Worm (Caenorhabditis elegans) whole organism, L3 larva: ENCODE measurements around the gene cyh-1.

Experiments
- ZK546.5 ChIP-seq: sonication (generic microtip); optimal IDR thresholded peaks from 2 replicates; lab custom pipeline; 2017; ENCODE audit warnings: missing biosample characterization, missing genetic modification characterization
- aly-2 ChIP-seq: fragments of 150-350 bp; optimal IDR thresholded peaks from 2 replicates; lab custom pipeline; 2014; ENCODE audit warnings: missing biosample characterization, missing genetic modification characterization
- ama-1 ChIP-seq: fragments of 150-350 bp; optimal IDR thresholded peaks from 2 replicates; lab custom pipeline; 2018
- ceh-16 ChIP-seq: sonication (generic microtip); optimal IDR thresholded peaks from 2 replicates; lab custom pipeline; 2017; ENCODE audit warnings: missing biosample characterization, missing genetic modification characterization
- ceh-28 ChIP-seq: fragments of 150-350 bp; optimal IDR thresholded peaks from 2 replicates; lab custom pipeline; 2014; ENCODE audit warnings: missing biosample characterization, missing genetic modification reagents, missing genetic modification characterization
- ceh-82 ChIP-seq: fragments of 150-350 bp; optimal IDR thresholded peaks from 2 replicates; lab custom pipeline; 2014; ENCODE audit warnings: missing biosample characterization, missing genetic modification characterization
- ceh-9 ChIP-seq: sonication (generic microtip); optimal IDR thresholded peaks from 2 replicates; lab custom pipeline; 2018; ENCODE audit warnings: missing biosample characterization, missing genetic modification characterization
- daf-12 ChIP-seq: fragments of 150-350 bp; optimal IDR thresholded peaks from 2 replicates; lab custom pipeline; 2014; ENCODE audit warnings: missing biosample characterization, missing genetic modification reagents, missing genetic modification characterization
- egl-5 ChIP-seq: fragments of 150-350 bp; optimal IDR thresholded peaks from 2 replicates; lab custom pipeline; 2017; ENCODE audit warnings: missing biosample characterization, missing genetic modification reagents, missing genetic modification characterization, inconsistent platforms
- eor-1 ChIP-seq, 2 experiments: fragments of 150-350 bp; optimal IDR thresholded peaks; 2 replicates each; lab custom pipeline; 2014 to 2018; ENCODE audit warnings: missing biosample characterization in 2 of 2, missing genetic modification characterization in 2 of 2
- fkh-10 ChIP-seq: sonication (generic microtip); optimal IDR thresholded peaks from 2 replicates; lab custom pipeline; 2017; ENCODE audit warnings: missing biosample characterization, missing genetic modification reagents, missing genetic modification characterization
- fkh-2 ChIP-seq: fragments of 150-350 bp; optimal IDR thresholded peaks from 2 replicates; lab custom pipeline; 2014; ENCODE audit warnings: missing biosample characterization, missing genetic modification reagents, missing genetic modification characterization
- fos-1 ChIP-seq: fragments of 150-350 bp; optimal IDR thresholded peaks from 2 replicates; lab custom pipeline; 2014; ENCODE audit warnings: missing biosample characterization, missing genetic modification characterization
- lin-39 ChIP-seq: fragments of 150-350 bp; optimal IDR thresholded peaks from 2 replicates; lab custom pipeline; 2018; ENCODE audit warnings: missing biosample characterization, missing genetic modification reagents, missing genetic modification characterization
- mdl-1 ChIP-seq: fragments of 150-350 bp; optimal IDR thresholded peaks from 2 replicates; lab custom pipeline; 2014; ENCODE audit warnings: missing biosample characterization, missing genetic modification characterization
- mml-1 ChIP-seq: fragments of 150-350 bp; sonication (generic microtip); optimal IDR thresholded peaks from 3 replicates; lab custom pipeline; 2014; ENCODE audit warnings: missing biosample characterization, missing genetic modification characterization
- nhr-11 ChIP-seq: fragments of 150-350 bp; optimal IDR thresholded peaks from 2 replicates; lab custom pipeline; 2014; ENCODE audit warnings: missing biosample characterization, missing genetic modification characterization
- nhr-12 ChIP-seq: fragments of 150-350 bp; optimal IDR thresholded peaks from 2 replicates; lab custom pipeline; 2014; ENCODE audit warnings: missing biosample characterization, missing genetic modification characterization
- nhr-237 ChIP-seq: fragments of 150-350 bp; optimal IDR thresholded peaks from 2 replicates; lab custom pipeline; 2014; ENCODE audit warnings: missing biosample characterization, missing genetic modification characterization
- nhr-43 ChIP-seq: sonication (generic microtip); optimal IDR thresholded peaks from 2 replicates; lab custom pipeline; 2016; ENCODE audit warnings: mild to moderate bottlenecking, missing genetic modification characterization, missing compliant biosample characterization; ENCODE audit not compliant: poor library complexity, severe bottlenecking
- nhr-67 ChIP-seq: fragments of 150-350 bp; optimal IDR thresholded peaks from 2 replicates; lab custom pipeline; 2014; ENCODE audit warnings: missing biosample characterization, missing genetic modification characterization
- nhr-76 ChIP-seq: fragments of 150-350 bp; sonication (generic microtip); optimal IDR thresholded peaks from 5 replicates; lab custom pipeline; 2014; ENCODE audit warnings: missing biosample characterization, missing genetic modification characterization
- nhr-77 ChIP-seq: fragments of 150-350 bp; optimal IDR thresholded peaks from 2 replicates; lab custom pipeline; 2014; ENCODE audit warnings: missing biosample characterization, missing genetic modification characterization
- pha-4 ChIP-seq: fragments of 150-350 bp; optimal IDR thresholded peaks from 2 replicates; lab custom pipeline; 2014; ENCODE audit warnings: missing biosample characterization, missing genetic modification reagents, missing genetic modification characterization
- pqm-1 ChIP-seq: fragments of 150-350 bp; optimal IDR thresholded peaks from 2 replicates; lab custom pipeline; 2017; ENCODE audit warnings: missing biosample characterization, missing genetic modification characterization, inconsistent platforms
- sea-2 ChIP-seq: fragments of 150-350 bp; sonication (generic microtip); optimal IDR thresholded peaks from 4 replicates; lab custom pipeline; 2014; ENCODE audit warnings: missing biosample characterization, missing genetic modification reagents, missing genetic modification characterization
- skn-1 ChIP-seq: fragments of 150-350 bp; optimal IDR thresholded peaks from 2 replicates; lab custom pipeline; 2014; ENCODE audit warnings: missing biosample characterization, missing genetic modification characterization
- snpc-4 ChIP-seq: fragments of 150-350 bp; optimal IDR thresholded peaks from 2 replicates; lab custom pipeline; 2014; ENCODE audit warnings: missing biosample characterization, missing genetic modification characterization
- unc-62 ChIP-seq: fragments of 150-350 bp; sonication (generic microtip); optimal IDR thresholded peaks from 4 replicates; lab custom pipeline; 2014; ENCODE audit warnings: missing biosample characterization, missing genetic modification reagents, missing genetic modification characterization
- zag-1 ChIP-seq: fragments of 150-350 bp; optimal IDR thresholded peaks from 2 replicates; lab custom pipeline; 2014; ENCODE audit warnings: missing biosample characterization, missing genetic modification characterization
- ztf-11 ChIP-seq: fragments of 150-350 bp; optimal IDR thresholded peaks from 2 replicates; lab custom pipeline; 2014; ENCODE audit warnings: missing biosample characterization, missing genetic modification characterization

cyh-1 gene

ce11 chrII:3504717-3505116 is at the start of gene cyh-1:
TSS of gene cyh-1 (plus strand) at chrII:3505017.
- no peak for TF ChIP-seq aly-2 (tag; lab: Kevin White, UChicago)
- no peak for TF ChIP-seq pha-4 (tag; lab: Kevin White, UChicago)
- TF ChIP-seq ama-1 (lab: Kevin White, UChicago): no peak
- no peak for TF ChIP-seq nhr-77 (tag; lab: Kevin White, UChicago)

DNA sequence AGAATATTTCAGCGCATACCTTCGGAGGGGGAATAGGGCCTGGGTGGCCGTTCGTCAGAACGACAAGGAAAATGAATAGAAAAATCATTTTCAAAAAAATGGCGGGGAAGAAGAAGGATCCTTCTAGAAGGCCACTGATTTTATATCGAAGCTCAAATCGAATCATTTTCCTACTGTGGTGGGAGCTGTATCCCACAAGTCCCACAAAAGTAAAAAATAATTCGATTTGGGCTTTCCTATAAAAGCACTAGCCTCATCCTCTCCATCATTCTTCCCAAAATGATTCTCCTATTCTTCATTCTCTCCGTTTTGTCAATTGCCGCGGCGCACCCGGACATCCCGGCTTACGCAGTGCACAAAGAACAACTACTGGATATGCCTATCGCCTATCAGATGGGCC is 46.6 kb upstream of the cyh-1 start, which contains the start of the genes C16C8.26 and C16C8.19:
Gene C16C8.26, minus strand, starts transcription at position 101 of the 400 bp plus-strand sequence.
Gene C16C8.19, plus strand, starts transcription at position 279 of the 400 bp plus-strand sequence.
- TF ChIP-seq egl-5: no peak
- TF ChIP-seq ceh-82 (tag; lab: Kevin White, UChicago): no peak
- TF ChIP-seq, all 47 proteins: peak for 0

DNA sequence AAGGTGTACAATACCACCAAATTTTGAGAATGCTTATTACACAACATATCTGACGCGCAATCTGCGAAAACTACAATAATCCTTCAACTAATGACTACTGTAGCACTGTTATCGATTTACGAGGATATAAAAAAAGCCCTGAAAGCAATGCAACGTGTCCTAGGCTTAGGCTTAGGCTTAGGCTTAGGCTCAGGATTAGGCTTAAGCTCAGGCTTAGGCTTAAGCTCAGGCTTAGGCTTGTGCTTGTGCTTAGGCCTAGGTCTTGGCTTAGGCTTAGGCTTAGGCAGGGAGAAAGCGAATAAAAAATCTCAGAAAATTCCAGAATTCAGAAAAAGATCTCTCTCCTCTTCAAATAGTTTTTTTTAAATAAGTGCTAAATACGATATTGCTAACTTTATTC is 45.6 kb upstream of the cyh-1 start:
- no peak for TF ChIP-seq ama-1 (lab: Kevin White, UChicago)
- no peak for TF ChIP-seq unc-62 (GFP tag; lab: Kevin White, UChicago)
- no peak for TF ChIP-seq skn-1 (tag; lab: Kevin White, UChicago)
- TF ChIP-seq mml-1 (tag; lab: Kevin White, UChicago): no peak
- TF ChIP-seq ceh-82 (tag; lab: Kevin White, UChicago): no peak
- TF ChIP-seq ceh-9 (tag; lab: Kevin White, UChicago): no peak
- no peak for TF ChIP-seq nhr-237 (tag; lab: Kevin White, UChicago)
- TF ChIP-seq nhr-12: no peak
- TF ChIP-seq ceh-28 (tag; lab: Kevin White, UChicago): no peak
- TF ChIP-seq fkh-2: no peak
- no peak for TF ChIP-seq fkh-10 (GFP tag; lab: Kevin White, UChicago)
- TF ChIP-seq egl-5: no peak
- no peak for TF ChIP-seq pha-4 (tag; lab: Kevin White, UChicago)
- TF ChIP-seq nhr-67 (tag; lab: Kevin White, UChicago): no peak
- TF ChIP-seq ZK546.5 (tag; lab: Kevin White, UChicago): no peak

DNA sequence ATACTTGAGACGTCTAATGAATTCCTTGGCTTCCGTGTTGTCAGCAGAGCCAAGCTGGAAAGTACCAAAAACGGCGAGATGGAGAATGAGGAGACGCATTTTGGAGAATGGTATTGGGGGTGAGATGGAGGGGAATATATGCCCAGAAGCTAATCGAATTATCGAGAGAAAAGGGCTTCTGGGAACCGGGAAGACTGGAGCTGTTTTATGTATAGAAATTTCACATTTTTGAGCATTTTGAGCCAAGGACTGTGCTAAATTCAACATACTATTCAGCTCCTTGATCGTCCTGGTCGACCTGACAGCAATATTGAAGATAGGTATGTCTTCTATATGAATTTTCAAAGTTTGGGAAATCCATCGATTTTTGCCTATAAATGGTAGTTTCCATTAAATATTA is 44.8 kb upstream of the cyh-1 start, which contains the start of gene C16C8.7:
Gene C16C8.7, minus strand, starts transcription at position 101 of the 400 bp plus-strand sequence.
- TF ChIP-seq mdl-1 (tag; lab: Kevin White, UChicago) (no peak), fkh-2 (no peak), lin-39 (tag; lab: Kevin White, UChicago) (no peak), nhr-76 (no peak), aly-2 (tag; lab: Kevin White, UChicago) (no peak), nhr-43 (no peak), sea-2 (GFP tag; lab: Kevin White, UChicago) (no peak), daf-12 (tag; lab: Kevin White, UChicago) (no peak), ztf-11 (tag; lab: Kevin White, UChicago) (no peak), nhr-77 (tag; lab: Kevin White, UChicago) (no peak), egl-5 (no peak), nhr-11 (tag; lab: Kevin White, UChicago) (no peak), zag-1 (tag; lab: Kevin White, UChicago) (no peak), ceh-9 (tag; lab: Kevin White, UChicago) (no peak), pqm-1 (tag; lab: Kevin White, UChicago) (no peak), skn-1 (tag; lab: Kevin White, UChicago) (no peak), snpc-4 (tag; lab: Kevin White, UChicago) (no peak), ceh-16 (tag; lab: Kevin White, UChicago) (no peak), eor-1 (tag; optimal IDR thresholded peaks at IDR 0.05; lab: Kevin White, UChicago) (no peak)

ce11 chrII:3461586-3461985 is 43.2 kb upstream of the cyh-1 start, which contains the start of gene C16C8.8:
TSS of gene C16C8.8 (minus strand) at chrII:3461686.
- TF ChIP-seq nhr-12: no peak
- no peak for TF ChIP-seq fos-1 (tag; lab: Kevin White, UChicago)
- no peak for TF ChIP-seq nhr-76
- no peak for TF ChIP-seq unc-62 (GFP tag; lab: Kevin White, UChicago)

ce11 chrII:3463097-3463496 is 41.7 kb upstream of the cyh-1 start, which contains the start of gene C16C8.9:
TSS of gene C16C8.9 (minus strand) at chrII:3463197.
- no peak for TF ChIP-seq nhr-67 (tag; lab: Kevin White, UChicago)
